Fruit fly (Drosophila melanogaster) whole organism, embryonic: ENCODE data around the gene qjt.

Experiments used
- ATbp ChIP-seq: fragments of 200-800 bp; sonication (Bioruptor generic); optimal IDR thresholded peaks from 2 replicates; lab custom pipeline; 2017; ENCODE audit warnings: missing biosample characterization, mild to moderate bottlenecking, missing genetic modification characterization, missing genetic modification reagents
- Ada2b ChIP-seq: fragments of 200-800 bp; sonication (Bioruptor generic); IDR thresholded peaks from 2 replicates; pipeline ENCODE4 v1.3.6; 2022; ENCODE audit warnings: missing biosample characterization, missing genetic modification characterization
- Asciz ChIP-seq: fragments of 200-800 bp; sonication (Bioruptor generic); optimal IDR thresholded peaks from 2 replicates; lab custom pipeline; 2017; ENCODE audit warnings: missing biosample characterization, mild to moderate bottlenecking, missing genetic modification characterization, missing genetic modification reagents
- CG10267 ChIP-seq: fragments of 200-800 bp; sonication (Bioruptor generic); optimal IDR thresholded peaks from 2 replicates; lab custom pipeline; 2018; ENCODE audit warnings: missing biosample characterization, mild to moderate bottlenecking, missing genetic modification characterization, moderate library complexity
- CG10431 ChIP-seq: fragments of 200-800 bp; sonication (Bioruptor generic); optimal IDR thresholded peaks from 3 replicates; lab custom pipeline; 2018; ENCODE audit warnings: missing biosample characterization, mild to moderate bottlenecking, missing genetic modification characterization
- CG10979 ChIP-seq: fragments of 200-800 bp; sonication (Bioruptor generic); optimal IDR thresholded peaks from 2 replicates; lab custom pipeline; 2018; ENCODE audit warnings: missing biosample characterization, mild to moderate bottlenecking, missing genetic modification characterization, moderate library complexity
- CG12104 ChIP-seq: fragments of 200-800 bp; sonication (Bioruptor generic); optimal IDR thresholded peaks from 3 replicates; lab custom pipeline; 2016; ENCODE audit warnings: missing biosample characterization, missing genetic modification characterization
- CG13624 ChIP-seq: fragments of 200-800 bp; sonication (Bioruptor generic); optimal IDR thresholded peaks from 2 replicates; lab custom pipeline; 2016; ENCODE audit warnings: missing biosample characterization, missing genetic modification characterization
- CG15073 ChIP-seq: fragments of 200-800 bp; sonication (Bioruptor generic); optimal IDR thresholded peaks from 2 replicates; lab custom pipeline; 2016; ENCODE audit warnings: missing biosample characterization, missing genetic modification characterization
- CG15269 ChIP-seq: fragments of 200-800 bp; sonication (Bioruptor generic); optimal IDR thresholded peaks from 2 replicates; lab custom pipeline; 2018; ENCODE audit warnings: missing biosample characterization, mild to moderate bottlenecking, missing genetic modification characterization, moderate library complexity
- CG15601 ChIP-seq: fragments of 200-800 bp; sonication (Bioruptor generic); optimal IDR thresholded peaks from 3 replicates; lab custom pipeline; 2019; ENCODE audit warnings: missing biosample characterization, mild to moderate bottlenecking, missing genetic modification characterization, moderate library complexity
- CG17186 ChIP-seq: fragments of 200-800 bp; sonication (Bioruptor generic); optimal IDR thresholded peaks from 3 replicates; lab custom pipeline; 2017; ENCODE audit warnings: missing biosample characterization, missing genetic modification reagents, missing genetic modification characterization
- CG17328 ChIP-seq: fragments of 200-800 bp; sonication (Bioruptor generic); IDR thresholded peaks from 2 replicates; pipeline ENCODE4 v1.3.6; 2022; ENCODE audit warnings: missing biosample characterization, missing genetic modification characterization
- CG17361 ChIP-seq: fragments of 200-800 bp; sonication (Bioruptor generic); IDR thresholded peaks from 3 replicates; pipeline ENCODE4 v1.3.6; 2022; ENCODE audit warnings: missing biosample characterization, missing genetic modification characterization
- CG17385 ChIP-seq: fragments of 200-800 bp; sonication (Bioruptor generic); optimal IDR thresholded peaks from 3 replicates; lab custom pipeline; 2018; ENCODE audit warnings: missing biosample characterization, mild to moderate bottlenecking, missing genetic modification characterization
- CG18262 ChIP-seq: fragments of 200-800 bp; optimal IDR thresholded peaks from 3 replicates; lab custom pipeline; 2019; ENCODE audit warnings: missing biosample characterization, mild to moderate bottlenecking, missing genetic modification characterization, moderate library complexity
- CG18599 ChIP-seq: fragments of 200-800 bp; sonication (Bioruptor generic); optimal IDR thresholded peaks from 3 replicates; lab custom pipeline; 2017; ENCODE audit warnings: missing biosample characterization, missing genetic modification characterization, mild to moderate bottlenecking, moderate library complexity, missing genetic modification reagents
- CG2678 ChIP-seq: fragments of 200-800 bp; sonication (Bioruptor generic); optimal IDR thresholded peaks from 3 replicates; lab custom pipeline; 2019; ENCODE audit warnings: missing biosample characterization, mild to moderate bottlenecking, missing genetic modification characterization, moderate library complexity
- CG2712 ChIP-seq: fragments of 200-800 bp; optimal IDR thresholded peaks from 3 replicates; lab custom pipeline; 2019; ENCODE audit warnings: missing biosample characterization, mild to moderate bottlenecking, missing genetic modification characterization, moderate library complexity
- CG31365 ChIP-seq: fragments of 200-800 bp; sonication (Bioruptor generic); optimal IDR thresholded peaks from 2 replicates; lab custom pipeline; 2018; ENCODE audit warnings: missing biosample characterization, mild to moderate bottlenecking, missing genetic modification characterization
- CG33557 ChIP-seq: fragments of 200-800 bp; sonication (Bioruptor generic); optimal IDR thresholded peaks from 2 replicates; lab custom pipeline; 2019; ENCODE audit warnings: missing biosample characterization, mild to moderate bottlenecking, missing genetic modification characterization, moderate library complexity
- CG34224 ChIP-seq: fragments of 200-800 bp; sonication (Bioruptor generic); IDR thresholded peaks from 3 replicates; pipeline ENCODE4 v1.3.6; 2022; ENCODE audit warnings: missing biosample characterization, missing genetic modification characterization; ENCODE audit not compliant: partially characterized antibody
- CG4360 ChIP-seq: fragments of 200-800 bp; sonication (Bioruptor generic); IDR thresholded peaks from 2 replicates; pipeline ENCODE4 v1.3.6; 2022; ENCODE audit warnings: missing biosample characterization, missing genetic modification characterization
- CG6689 ChIP-seq: fragments of 200-800 bp; sonication (Bioruptor generic); IDR thresholded peaks from 2 replicates; pipeline ENCODE4 v1.3.6; 2022; ENCODE audit warnings: missing biosample characterization, missing genetic modification characterization
- CG7928 ChIP-seq: fragments of 200-800 bp; sonication (Bioruptor generic); optimal IDR thresholded peaks from 2 replicates; lab custom pipeline; 2017; ENCODE audit warnings: missing biosample characterization, mild to moderate bottlenecking, missing genetic modification characterization
- CG8924 ChIP-seq: fragments of 200-800 bp; optimal IDR thresholded peaks from 3 replicates; lab custom pipeline; 2019; ENCODE audit warnings: missing biosample characterization, mild to moderate bottlenecking, missing genetic modification characterization, moderate library complexity
- CG9437 ChIP-seq: fragments of 200-800 bp; sonication (Bioruptor generic); optimal IDR thresholded peaks from 2 replicates; lab custom pipeline; 2018; ENCODE audit warnings: missing biosample characterization, mild to moderate bottlenecking, missing genetic modification characterization
- CoRest ChIP-seq: fragments of 200-800 bp; sonication (Bioruptor generic); optimal IDR thresholded peaks from 3 replicates; lab custom pipeline; 2018; ENCODE audit warnings: missing biosample characterization, mild to moderate bottlenecking, missing genetic modification characterization, moderate library complexity
- Doc3 ChIP-seq: fragments of 200-800 bp; sonication (Bioruptor generic); IDR thresholded peaks from 3 replicates; pipeline ENCODE4 v1.3.6; 2022; ENCODE audit warnings: missing biosample characterization, missing genetic modification characterization; ENCODE audit not compliant: partially characterized antibody
- Dp ChIP-seq: fragments of 200-800 bp; sonication (Bioruptor generic); optimal IDR thresholded peaks from 2 replicates; lab custom pipeline; 2018; ENCODE audit warnings: missing biosample characterization, mild to moderate bottlenecking, missing genetic modification characterization, moderate library complexity
- H2.0 ChIP-seq: fragments of 200-800 bp; sonication (Bioruptor generic); IDR thresholded peaks from 2 replicates; pipeline ENCODE4 v1.3.6; 2022; ENCODE audit warnings: missing biosample characterization, missing genetic modification characterization
- HHEX ChIP-seq: fragments of 200-800 bp; sonication (Bioruptor generic); optimal IDR thresholded peaks from 3 replicates; lab custom pipeline; 2017; ENCODE audit warnings: missing biosample characterization, mild to moderate bottlenecking, missing genetic modification characterization, missing genetic modification reagents
- Hr51 ChIP-seq, 2 experiments: fragments of 200-800 bp; sonication (Bioruptor generic); optimal IDR thresholded peaks; 2 replicates in 1 of 2; 3 replicates in 1 of 2; lab custom pipeline; 2016 to 2018; ENCODE audit warnings: missing biosample characterization in 2 of 2, missing genetic modification characterization in 2 of 2, mild to moderate bottlenecking in 1 of 2, moderate library complexity in 1 of 2
- Lim3 ChIP-seq: fragments of 200-800 bp; sonication (Bioruptor generic); IDR thresholded peaks from 2 replicates; pipeline ENCODE4 v1.3.6; 2022; ENCODE audit warnings: missing biosample characterization, missing genetic modification characterization
- Med ChIP-seq: fragments of 200-800 bp; sonication (Bioruptor generic); peaks from one replicate; lab custom pipeline; 2016; ENCODE audit warnings: missing biosample characterization, missing genetic modification characterization, mild to moderate bottlenecking, inconsistent platforms, moderate library complexity
- Sox102F ChIP-seq: fragments of 200-800 bp; sonication (Bioruptor generic); optimal IDR thresholded peaks from 2 replicates; lab custom pipeline; 2018; ENCODE audit warnings: missing biosample characterization, mild to moderate bottlenecking, missing genetic modification characterization, moderate library complexity
- bsh ChIP-seq, 2 experiments: fragments of 200-800 bp; sonication (Bioruptor generic); optimal IDR thresholded peaks; 2 replicates each; lab custom pipeline; 2017 to 2018; ENCODE audit warnings: mild to moderate bottlenecking in 2 of 2, missing biosample characterization in 2 of 2, missing genetic modification characterization in 2 of 2, moderate library complexity in 1 of 2
- chinmo ChIP-seq: fragments of 200-800 bp; sonication (Bioruptor generic); IDR thresholded peaks from 4 replicates; pipeline ENCODE4 v1.3.6; 2022; ENCODE audit warnings: missing biosample characterization, missing genetic modification characterization; ENCODE audit not compliant: partially characterized antibody
- dati ChIP-seq: fragments of 200-800 bp; sonication (Bioruptor generic); IDR thresholded peaks from 2 replicates; pipeline ENCODE4 v1.3.6; 2022; ENCODE audit warnings: missing biosample characterization, missing genetic modification characterization
- esg ChIP-seq: fragments of 200-800 bp; sonication (Bioruptor generic); conservative IDR thresholded peaks from 2 replicates; pipeline ENCODE4 v1.3.6; 2022; ENCODE audit warnings: missing biosample characterization, missing genetic modification characterization
- fd3F ChIP-seq: fragments of 200-800 bp; sonication (Bioruptor generic); optimal IDR thresholded peaks from 2 replicates; lab custom pipeline; 2018; ENCODE audit warnings: missing biosample characterization, mild to moderate bottlenecking, missing genetic modification characterization, moderate library complexity
- ham ChIP-seq: fragments of 200-800 bp; sonication (Bioruptor generic); IDR thresholded peaks from 2 replicates; pipeline ENCODE4 v1.3.6; 2022; ENCODE audit warnings: missing biosample characterization, missing genetic modification characterization
- hkb ChIP-seq, 2 experiments: fragments of 200-800 bp in 1 of 2; fragments of >200 bp in 1 of 2; sonication (Bioruptor generic) in 1 of 2; IDR thresholded peaks in 1 of 2; optimal IDR thresholded peaks in 1 of 2; 2 replicates each; pipeline versions ENCODE4 v1.3.6 to Lab custom; 2017 to 2022; ENCODE audit warnings: missing biosample characterization in 1 of 2, missing genetic modification characterization in 1 of 2
- nerfin-1 ChIP-seq: fragments of 200-800 bp; sonication (Bioruptor generic); optimal IDR thresholded peaks from 3 replicates; lab custom pipeline; 2019; ENCODE audit warnings: missing biosample characterization, mild to moderate bottlenecking, missing genetic modification characterization, moderate library complexity
- pros ChIP-seq: fragments of 200-800 bp; sonication (Bioruptor generic); optimal IDR thresholded peaks from 3 replicates; lab custom pipeline; 2019; ENCODE audit warnings: missing biosample characterization, mild to moderate bottlenecking, missing genetic modification characterization, moderate library complexity
- sens ChIP-seq: fragments of 200-800 bp; sonication (Bioruptor generic); peaks from one replicate; lab custom pipeline; 2016; ENCODE audit warnings: missing biosample characterization, missing genetic modification characterization
- seq ChIP-seq: fragments of 200-800 bp; sonication (Bioruptor generic); IDR thresholded peaks from 2 replicates; pipeline ENCODE4 v1.3.6; 2022; ENCODE audit warnings: missing biosample characterization, missing genetic modification characterization
- twi ChIP-seq: fragments of 200-800 bp; optimal IDR thresholded peaks from 2 replicates; lab custom pipeline; 2019; ENCODE audit warnings: missing biosample characterization, mild to moderate bottlenecking, missing genetic modification characterization, moderate library complexity

qjt gene

DNA sequence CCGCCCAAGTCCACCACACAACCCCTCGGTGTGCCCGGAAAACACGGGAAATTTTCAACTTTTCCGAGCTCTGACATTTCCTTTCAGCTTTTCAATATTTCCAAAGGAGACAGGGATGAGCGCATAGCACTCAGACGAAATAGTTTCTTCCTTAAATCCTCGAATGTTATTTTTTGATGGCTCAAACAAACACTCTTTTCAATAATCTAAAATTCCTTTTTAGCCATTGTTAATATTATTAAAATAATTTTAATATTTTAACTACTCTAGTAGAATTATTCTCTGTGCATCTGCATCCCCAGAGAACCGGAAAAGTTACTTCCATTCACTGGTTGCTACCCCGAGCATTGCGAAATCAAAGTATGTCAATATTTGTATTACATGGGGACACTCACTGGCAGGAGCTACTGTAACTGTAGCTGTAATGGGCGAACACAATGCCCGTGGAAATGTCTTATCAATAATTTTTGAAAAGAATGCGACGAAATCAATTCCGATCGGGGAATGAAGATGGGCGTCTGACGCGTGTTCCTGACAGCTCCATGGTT, 21.1 kb upstream of the qjt start (continued):
- TF ChIP-seq Sox102F (GFP tag; lab: Kevin White, UChicago) = peak; percentile 48
- TF ChIP-seq CG17328 = peak; percentile 52
- peak; percentile 53; the same call in 1 of the 2 replicates for TF ChIP-seq CG6689 (GFP tag; lab: Robert Waterston, UW)
- TF ChIP-seq twi (tag; lab: Kevin White, UChicago) = no peak
- 0 out of 2 replicates have a peak, but pooled peaks have one; percentile 3 for TF ChIP-seq H2.0 (GFP tag; lab: Robert Waterston, UW)
- peak; percentile 76 for TF ChIP-seq sens (GFP tag; lab: Kevin White, UChicago)
- peak; percentile 42; the same call in 1 of the 2 replicates for TF ChIP-seq seq (GFP tag; lab: Robert Waterston, UW)
- TF ChIP-seq CoRest = peak; percentile 23
- TF ChIP-seq HHEX (GFP tag; lab: Kevin White, UChicago) = peak; percentile 37
- TF ChIP-seq CG8924 (tag; lab: Kevin White, UChicago) = peak; percentile 28
- peak; percentile 67 for TF ChIP-seq CG10431 (GFP tag; lab: Kevin White, UChicago)
- peak; percentile 51 for TF ChIP-seq CG2712
- TF ChIP-seq chinmo (GFP tag; lab: Robert Waterston, UW) = no peak
- TF ChIP-seq Doc3 (GFP tag; lab: Robert Waterston, UW) = no peak
- TF ChIP-seq hkb (optimal IDR thresholded peaks at IDR 0.05; lab: Kevin White, UChicago) = no peak
- peak; percentile 43; the same call in 1 of the 2 replicates for TF ChIP-seq hkb (GFP tag; IDR thresholded peaks at IDR 0.05; lab: Robert Waterston, UW)
- TF ChIP-seq pros (GFP tag; lab: Kevin White, UChicago) = peak; percentile 50
- no peak for TF ChIP-seq CG4360 (GFP tag; lab: Robert Waterston, UW)
- peak; percentile 30 for TF ChIP-seq Med
- TF ChIP-seq Ada2b = no peak
- no peak for TF ChIP-seq CG31365 (tag; lab: Kevin White, UChicago)
- TF ChIP-seq CG17186 (GFP tag; lab: Kevin White, UChicago) = no peak
- peak; percentile 34; the same call in 1 of the 3 replicates for TF ChIP-seq CG17361
- TF ChIP-seq CG2678 (tag; lab: Kevin White, UChicago) = peak; percentile 48
- no peak for TF ChIP-seq CG15073 (GFP tag; lab: Kevin White, UChicago)
- peak; percentile 51 for TF ChIP-seq CG18262
- peak in 1 of 2 experiments; percentile 42 for TF ChIP-seq Hr51 (GFP tag; optimal IDR thresholded peaks at IDR 0.05; lab: Kevin White, UChicago)
- peak; percentile 54 for TF ChIP-seq CG18599 (GFP tag; lab: Kevin White, UChicago)
- TF ChIP-seq Lim3 = no peak
- peak; percentile 5 for TF ChIP-seq ATbp (GFP tag; lab: Kevin White, UChicago)
- no peak for TF ChIP-seq fd3F
- peak; percentile 11 for TF ChIP-seq CG15601
- 0 out of 2 replicates have a peak, but pooled peaks have one; percentile 7 for TF ChIP-seq esg (GFP tag; lab: Robert Waterston, UW)
- peak; percentile 25 for TF ChIP-seq CG10267 (tag; lab: Kevin White, UChicago)
- peak in 1 of 2 experiments; percentile 57 for TF ChIP-seq bsh (GFP tag; optimal IDR thresholded peaks at IDR 0.05; lab: Kevin White, UChicago)
- peak; percentile 12 for TF ChIP-seq CG17385 (GFP tag; lab: Kevin White, UChicago)
- no peak for TF ChIP-seq CG13624 (GFP tag; lab: Kevin White, UChicago)
- TF ChIP-seq CG33557 (GFP tag; lab: Kevin White, UChicago) = peak; percentile 9
- no peak for TF ChIP-seq dati (GFP tag; lab: Robert Waterston, UW)
- TF ChIP-seq Asciz (GFP tag; lab: Kevin White, UChicago) = peak; percentile 12
- TF ChIP-seq CG7928 = no peak
- peak; percentile 16 for TF ChIP-seq CG15269
- TF ChIP-seq ham (GFP tag; lab: Robert Waterston, UW) = no peak
- TF ChIP-seq nerfin-1 (tag; lab: Kevin White, UChicago) = peak; percentile 0
- peak; percentile 46 for TF ChIP-seq CG10979 (tag; lab: Kevin White, UChicago)
- TF ChIP-seq CG34224 (GFP tag; lab: Robert Waterston, UW) = no peak
- no peak for TF ChIP-seq CG12104 (GFP tag; lab: Kevin White, UChicago)
- peak; percentile 1 for TF ChIP-seq CG9437 (GFP tag; lab: Kevin White, UChicago)
- TF ChIP-seq Dp (GFP tag; lab: Kevin White, UChicago) = no peak
